Worm (Caenorhabditis elegans) whole organism, midembryonic: Measurements from ENCODE around the gene T01D1.4.

Experiments
- cog-1 ChIP-seq: sonication (generic microtip); optimal IDR thresholded peaks from 2 replicates; lab custom pipeline; 2016; ENCODE audit warnings: missing genetic modification characterization, missing compliant biosample characterization
- flt-1 ChIP-seq: fragments of 200-800 bp; sonication (Bioruptor generic); IDR thresholded peaks from 2 replicates; pipeline ENCODE4 v1.3.6; 2022; ENCODE audit warnings: missing genetic modification characterization, missing compliant biosample characterization
- klf-2 ChIP-seq: fragments of 200-800 bp; sonication (Bioruptor generic); conservative IDR thresholded peaks from 2 replicates; pipeline ENCODE4 v1.3.6; 2022; ENCODE audit warnings: missing genetic modification reagents, missing genetic modification characterization, missing compliant biosample characterization
- ref-1 ChIP-seq: fragments of 200-800 bp; sonication (Bioruptor generic); conservative IDR thresholded peaks from 2 replicates; pipeline ENCODE4 v1.3.6; 2022; ENCODE audit warnings: missing genetic modification reagents, missing genetic modification characterization, missing compliant biosample characterization
- tab-1 ChIP-seq: fragments of 200-800 bp; sonication (Bioruptor generic); IDR thresholded peaks from 2 replicates; pipeline ENCODE4 v1.3.6; 2022; ENCODE audit warnings: missing genetic modification characterization, missing compliant biosample characterization
- ztf-23 ChIP-seq: fragments of 200-800 bp; sonication (Bioruptor generic); IDR thresholded peaks from 2 replicates; pipeline ENCODE4 v1.3.6; 2022; ENCODE audit warnings: missing genetic modification reagents, missing genetic modification characterization, missing compliant biosample characterization
- ztf-29 ChIP-seq: fragments of 200-800 bp; sonication (Bioruptor generic); IDR thresholded peaks from 2 replicates; pipeline ENCODE4 v1.3.6; 2022; ENCODE audit warnings: missing genetic modification reagents, missing genetic modification characterization, missing compliant biosample characterization

ce11 chrII:146933-147332, 32.0 kb downstream of the T01D1.4 start, which contains the start of gene T25D3.4:
- TF ChIP-seq flt-1 (GFP tag; lab: Robert Waterston, UW), result no peak
- TF ChIP-seq ztf-23 (GFP tag; lab: Robert Waterston, UW), result no peak
- no peak for TF ChIP-seq ztf-29 (GFP tag; lab: Robert Waterston, UW)
- TF ChIP-seq tab-1 (GFP tag; lab: Robert Waterston, UW), result no peak
- TF ChIP-seq klf-2 (GFP tag; lab: Robert Waterston, UW), result no peak
- no peak for TF ChIP-seq cog-1 (tag; lab: Kevin White, UChicago)
- TF ChIP-seq ref-1 (GFP tag; lab: Robert Waterston, UW), result no peak
